Fruit fly (Drosophila melanogaster) whole organism, embryonic: ENCODE data around the gene CG15530.

Experiments
- Atf6 ChIP-seq: fragments of 200-800 bp; sonication (Bioruptor generic); IDR thresholded peaks from 2 replicates; pipeline ENCODE4 v1.3.6; 2022; ENCODE audit warnings: missing biosample characterization, missing genetic modification characterization
- CG12942 ChIP-seq: fragments of 200-800 bp; sonication (Bioruptor generic); optimal IDR thresholded peaks from 3 replicates; lab custom pipeline; 2016; ENCODE audit warnings: missing biosample characterization, missing genetic modification characterization
- CG1792 ChIP-seq: fragments of 200-800 bp; sonication (Bioruptor generic); optimal IDR thresholded peaks from 2 replicates; lab custom pipeline; 2016; ENCODE audit warnings: missing biosample characterization, missing genetic modification characterization
- Dip2 ChIP-seq: fragments of 200-800 bp; sonication (Bioruptor generic); IDR thresholded peaks from 2 replicates; pipeline ENCODE4 v1.3.6; 2022; ENCODE audit warnings: missing biosample characterization, missing genetic modification characterization
- E2f2 ChIP-seq: fragments of 200-800 bp; sonication (Bioruptor generic); IDR thresholded peaks from 2 replicates; pipeline ENCODE4 v1.3.6; 2022; ENCODE audit warnings: missing biosample characterization, missing genetic modification characterization
- aop ChIP-seq: fragments of 200-800 bp; sonication (Bioruptor generic); IDR thresholded peaks from 2 replicates; pipeline ENCODE4 v1.3.6; 2022; ENCODE audit warnings: missing biosample characterization, missing genetic modification characterization
- eyg ChIP-seq: fragments of 200-800 bp; sonication (Bioruptor generic); optimal IDR thresholded peaks from 3 replicates; lab custom pipeline; 2016; ENCODE audit warnings: missing biosample characterization, missing genetic modification characterization
- psq ChIP-seq: fragments of 200-800 bp; sonication (Bioruptor generic); optimal IDR thresholded peaks from 2 replicates; lab custom pipeline; 2017; ENCODE audit warnings: missing biosample characterization, missing genetic modification characterization

dm6 chr3R:30150602-30151001 lies 27.1 kb upstream of the CG15530 start:
- no peak for TF ChIP-seq psq (GFP tag; lab: Kevin White, UChicago)
- TF ChIP-seq Dip2 (GFP tag; lab: Robert Waterston, UW) = no peak
- no peak for TF ChIP-seq aop (GFP tag; lab: Robert Waterston, UW)
- peak; percentile 36; the same call in 1 of the 2 replicates for TF ChIP-seq E2f2 (GFP tag; lab: Robert Waterston, UW)
- no peak for TF ChIP-seq Atf6
- no peak for TF ChIP-seq eyg
- TF ChIP-seq CG1792 (GFP tag; lab: Kevin White, UChicago) = no peak
- no peak for TF ChIP-seq CG12942 (GFP tag; lab: Kevin White, UChicago)
